Worm (Caenorhabditis elegans) whole organism, L1 larva: Measurements from ENCODE around the gene tir-1.

ENCODE experiments used
- aha-1 ChIP-seq: fragments of 150-350 bp; optimal IDR thresholded peaks from 2 replicates; lab custom pipeline; 2014; ENCODE audit warnings: missing biosample characterization, missing genetic modification characterization
- aly-2 ChIP-seq: fragments of 150-350 bp; optimal IDR thresholded peaks from 2 replicates; lab custom pipeline; 2014; ENCODE audit warnings: missing biosample characterization, missing genetic modification characterization
- blmp-1 ChIP-seq: fragments of 150-350 bp; optimal IDR thresholded peaks from 2 replicates; lab custom pipeline; 2014; ENCODE audit warnings: missing biosample characterization, missing genetic modification characterization
- ceh-8 ChIP-seq: fragments of 200-800 bp; sonication (Bioruptor generic); optimal IDR thresholded peaks from 2 replicates; lab custom pipeline; 2018; ENCODE audit warnings: mild to moderate bottlenecking, missing genetic modification characterization, moderate library complexity, missing compliant biosample characterization
- ceh-82 ChIP-seq, 3 experiments: fragments of 150-350 bp in 1 of 3; sonication (generic microtip) in 2 of 3; optimal IDR thresholded peaks; 2 replicates each; lab custom pipeline; 2014 to 2017; ENCODE audit warnings: missing biosample characterization in 3 of 3, missing genetic modification characterization in 3 of 3
- dpl-1 ChIP-seq, 3 experiments: fragments of 150-350 bp in 2 of 3; sonication (generic microtip) in 1 of 3; optimal IDR thresholded peaks; 2 replicates each; lab custom pipeline; 2014 to 2017; ENCODE audit warnings: missing biosample characterization in 3 of 3, missing genetic modification characterization in 3 of 3, missing genetic modification reagents in 3 of 3
- efl-1 ChIP-seq, 4 experiments: fragments of 150-350 bp; optimal IDR thresholded peaks in 3 of 4; peaks in 1 of 4; 1 replicate in 1 of 4; 2 replicates in 3 of 4; lab custom pipeline; 2014; ENCODE audit warnings: missing biosample characterization in 2 of 4, missing genetic modification characterization in 2 of 4, missing genetic modification reagents in 2 of 4
- efl-3 ChIP-seq: fragments of 200-800 bp; sonication (Bioruptor generic); optimal IDR thresholded peaks from 2 replicates; lab custom pipeline; 2018; ENCODE audit warnings: mild to moderate bottlenecking, missing genetic modification characterization, missing compliant biosample characterization
- egl-13 ChIP-seq: sonication (generic microtip); optimal IDR thresholded peaks from 2 replicates; lab custom pipeline; 2016; ENCODE audit warnings: missing genotype, missing genetic modification reagents, missing genetic modification characterization, missing compliant biosample characterization
- elt-2 ChIP-seq: sonication (generic microtip); optimal IDR thresholded peaks from 2 replicates; lab custom pipeline; 2016; ENCODE audit warnings: missing genetic modification characterization, mild to moderate bottlenecking, inconsistent platforms, missing compliant biosample characterization, missing genetic modification reagents
- fkh-4 ChIP-seq: sonication (generic microtip); optimal IDR thresholded peaks from 2 replicates; lab custom pipeline; 2016; ENCODE audit warnings: missing compliant biosample characterization, missing genetic modification characterization, borderline replicate concordance
- fkh-8 ChIP-seq: sonication (generic microtip); optimal IDR thresholded peaks from 2 replicates; lab custom pipeline; 2016; ENCODE audit warnings: mild to moderate bottlenecking, missing genetic modification characterization, missing compliant biosample characterization
- fos-1 ChIP-seq: fragments of 150-350 bp; optimal IDR thresholded peaks from 2 replicates; lab custom pipeline; 2014; ENCODE audit warnings: missing biosample characterization, missing genetic modification characterization
- grh-1 ChIP-seq: fragments of 200-800 bp; sonication (Bioruptor generic); IDR thresholded peaks from 2 replicates; pipeline ENCODE4 v1.3.6; 2022; ENCODE audit warnings: missing genetic modification reagents, missing genetic modification characterization, missing compliant biosample characterization
- irx-1 ChIP-seq: sonication (generic microtip); optimal IDR thresholded peaks from 2 replicates; lab custom pipeline; 2016; ENCODE audit warnings: missing genetic modification characterization, missing compliant biosample characterization
- lin-13 ChIP-seq: fragments of 150-350 bp; optimal IDR thresholded peaks from 2 replicates; lab custom pipeline; 2014; ENCODE audit warnings: missing biosample characterization, missing genetic modification reagents, missing genetic modification characterization
- lin-14 ChIP-seq: fragments of 200-800 bp; sonication (Bioruptor generic); optimal IDR thresholded peaks from 2 replicates; lab custom pipeline; 2018; ENCODE audit warnings: mild to moderate bottlenecking, missing genetic modification characterization, moderate library complexity, missing compliant biosample characterization
- lin-35 ChIP-seq, 2 experiments: fragments of 150-350 bp; optimal IDR thresholded peaks; 2 replicates each; lab custom pipeline; 2014; ENCODE audit warnings: missing biosample characterization in 2 of 2, missing genetic modification characterization in 2 of 2, missing genetic modification reagents in 2 of 2
- lir-3 ChIP-seq: sonication (generic microtip); optimal IDR thresholded peaks from 2 replicates; lab custom pipeline; 2016; ENCODE audit warnings: mild to moderate bottlenecking, missing genetic modification characterization, moderate library complexity, missing compliant biosample characterization; ENCODE audit not compliant: poor library complexity
- mdl-1 ChIP-seq, 2 experiments: fragments of 150-350 bp; optimal IDR thresholded peaks; 2 replicates each; lab custom pipeline; 2014 to 2017; ENCODE audit warnings: missing biosample characterization in 2 of 2, missing genetic modification characterization in 2 of 2, inconsistent platforms in 1 of 2
- nhr-20 ChIP-seq: sonication (generic microtip); optimal IDR thresholded peaks from 2 replicates; lab custom pipeline; 2016; ENCODE audit warnings: mild to moderate bottlenecking, missing genetic modification characterization, missing compliant biosample characterization
- nhr-28 ChIP-seq: fragments of 150-350 bp; optimal IDR thresholded peaks from 2 replicates; lab custom pipeline; 2014; ENCODE audit warnings: missing biosample characterization, missing genetic modification characterization
- nhr-71 ChIP-seq: sonication (generic microtip); optimal IDR thresholded peaks from 2 replicates; lab custom pipeline; 2016; ENCODE audit warnings: mild to moderate bottlenecking, missing genetic modification characterization, moderate library complexity, missing compliant biosample characterization
- nhr-90 ChIP-seq: sonication (generic microtip); optimal IDR thresholded peaks from 2 replicates; lab custom pipeline; 2016; ENCODE audit warnings: mild to moderate bottlenecking, missing genetic modification characterization, missing compliant biosample characterization; ENCODE audit not compliant: poor library complexity
- skn-1 ChIP-seq: fragments of 150-350 bp; optimal IDR thresholded peaks from 2 replicates; lab custom pipeline; 2014; ENCODE audit warnings: missing biosample characterization, missing genetic modification characterization
- snu-23 ChIP-seq: sonication (generic microtip); optimal IDR thresholded peaks from 2 replicates; lab custom pipeline; 2016; ENCODE audit warnings: missing genetic modification characterization, missing compliant biosample characterization
- sox-4 ChIP-seq: sonication (generic microtip); optimal IDR thresholded peaks from 2 replicates; lab custom pipeline; 2016; ENCODE audit warnings: missing genetic modification characterization, missing compliant biosample characterization
- sptf-1 ChIP-seq: fragments of 150-350 bp; optimal IDR thresholded peaks from 2 replicates; lab custom pipeline; 2014; ENCODE audit warnings: missing biosample characterization, missing genetic modification characterization
- swsn-7 ChIP-seq: sonication (generic microtip); optimal IDR thresholded peaks from 2 replicates; lab custom pipeline; 2016; ENCODE audit warnings: missing genetic modification characterization, missing compliant biosample characterization
- tbx-2 ChIP-seq: sonication (generic microtip); optimal IDR thresholded peaks from 2 replicates; lab custom pipeline; 2016; ENCODE audit warnings: missing genetic modification characterization, missing compliant biosample characterization
- unc-86 ChIP-seq: sonication (generic microtip); optimal IDR thresholded peaks from 2 replicates; lab custom pipeline; 2016; ENCODE audit warnings: missing genetic modification characterization, missing compliant biosample characterization
- vab-15 ChIP-seq: sonication (generic microtip); optimal IDR thresholded peaks from 2 replicates; lab custom pipeline; 2017; ENCODE audit warnings: missing genotype, mild to moderate bottlenecking, missing genetic modification characterization, missing compliant biosample characterization
- ztf-4 ChIP-seq: fragments of 150-350 bp; optimal IDR thresholded peaks from 2 replicates; lab custom pipeline; 2014; ENCODE audit warnings: missing biosample characterization, missing genetic modification characterization

Gene tir-1

ce11 chrIII:3874895-3875294 lies 26.5 kb downstream of the tir-1 start:
- TF ChIP-seq dpl-1 (GFP tag; optimal IDR thresholded peaks at IDR 0.05; lab: Kevin White, UChicago) (no peak), aha-1 (no peak), ceh-8 (GFP tag; lab: Kevin White, UChicago) (no peak), lin-35 (GFP tag; optimal IDR thresholded peaks at IDR 0.05; lab: Kevin White, UChicago) (peak in 1 of 2 experiments; percentile 34), elt-2 (tag; lab: Kevin White, UChicago) (peak; percentile 8), lir-3 (tag; lab: Kevin White, UChicago) (no peak), ceh-82 (tag; optimal IDR thresholded peaks at IDR 0.05; lab: Kevin White, UChicago) (no peak), tbx-2 (tag; lab: Kevin White, UChicago) (no peak), ztf-4 (tag; lab: Kevin White, UChicago) (no peak), sptf-1 (tag; lab: Kevin White, UChicago) (no peak), egl-13 (tag; lab: Kevin White, UChicago) (no peak)
- TF ChIP-seq, all 84 proteins: peak for 2

ce11 chrIII:3874492-3874891 lies 26.9 kb downstream of the tir-1 start:
- TF ChIP-seq ztf-4 (tag; lab: Kevin White, UChicago) (no peak), blmp-1 (tag; lab: Kevin White, UChicago) (peak; percentile 14)

ce11 chrIII:3873424-3873823 lies 28.0 kb downstream of the tir-1 start:
- TF ChIP-seq snu-23 (GFP tag; lab: Kevin White, UChicago) (peak; percentile 13), unc-86 (tag; lab: Kevin White, UChicago) (no peak), skn-1 (tag; lab: Kevin White, UChicago) (peak; percentile 21), nhr-71 (tag; lab: Kevin White, UChicago) (peak; percentile 26), irx-1 (tag; lab: Kevin White, UChicago) (no peak), aly-2 (no peak), nhr-20 (no peak), swsn-7 (peak; percentile 14), efl-3 (GFP tag; lab: Kevin White, UChicago) (no peak), mdl-1 (tag; optimal IDR thresholded peaks at IDR 0.05; lab: Kevin White, UChicago) (peak in 1 of 2 experiments; percentile 9), vab-15 (no peak), fkh-4 (no peak), fos-1 (tag; lab: Kevin White, UChicago) (no peak), sptf-1 (tag; lab: Kevin White, UChicago) (no peak), lin-14 (peak; percentile 47), nhr-90 (tag; lab: Kevin White, UChicago) (no peak), lin-35 (GFP tag; optimal IDR thresholded peaks at IDR 0.05; lab: Kevin White, UChicago) (peak in 1 of 2 experiments; percentile 28), nhr-28 (tag; lab: Kevin White, UChicago) (no peak), aha-1 (no peak), efl-1 (optimal IDR thresholded peaks at IDR 0.05; lab: Kevin White, UChicago) (peak in 1 of 2 experiments; percentile 19), efl-1 (GFP tag; optimal IDR thresholded peaks at IDR 0.05 in 1 of 2; lab: Kevin White, UChicago) (peak in 1 of 2 experiments; percentile 78)

ce11 chrIII:3872978-3873377 lies 28.5 kb downstream of the tir-1 start:
- no peak for TF ChIP-seq grh-1 (GFP tag; lab: Robert Waterston, UW)
- no peak for TF ChIP-seq lin-13 (GFP tag; lab: Kevin White, UChicago)
- TF ChIP-seq efl-1 (optimal IDR thresholded peaks at IDR 0.05; lab: Kevin White, UChicago) = no peak
- peak in 1 of 2 experiments; percentile 63 for TF ChIP-seq efl-1 (GFP tag; optimal IDR thresholded peaks at IDR 0.05 in 1 of 2; lab: Kevin White, UChicago)
- TF ChIP-seq sox-4 (tag; lab: Kevin White, UChicago) = no peak
- no peak for TF ChIP-seq fkh-8 (tag; lab: Kevin White, UChicago)
